Fruit fly (Drosophila melanogaster) whole organism, embryonic: ENCODE results near the gene Osi20.
A peak's percentile ranks its signal among the peaks of the same experiment; 100 is the strongest.

Source experiments
- Adf1 ChIP-seq: fragments of 200-800 bp; sonication (Bioruptor generic); IDR thresholded peaks from 2 replicates; pipeline ENCODE4 v1.3.6; 2022; ENCODE audit warnings: missing biosample characterization, missing genetic modification characterization
- Bgb ChIP-seq: fragments of 200-800 bp; sonication (Bioruptor generic); IDR thresholded peaks from 2 replicates; pipeline ENCODE4 v1.3.6; 2022; ENCODE audit warnings: missing biosample characterization, missing genetic modification characterization; ENCODE audit not compliant: partially characterized antibody
- CG10979 ChIP-seq: fragments of 200-800 bp; sonication (Bioruptor generic); optimal IDR thresholded peaks from 2 replicates; lab custom pipeline; 2018; ENCODE audit warnings: missing biosample characterization, mild to moderate bottlenecking, missing genetic modification characterization, moderate library complexity
- CG13287 ChIP-seq: fragments of 200-800 bp; sonication (Bioruptor generic); IDR thresholded peaks from 2 replicates; pipeline ENCODE4 v1.3.6; 2022; ENCODE audit warnings: missing biosample characterization, missing genetic modification characterization; ENCODE audit not compliant: partially characterized antibody
- CG17186 ChIP-seq: fragments of 200-800 bp; sonication (Bioruptor generic); optimal IDR thresholded peaks from 3 replicates; lab custom pipeline; 2017; ENCODE audit warnings: missing biosample characterization, missing genetic modification reagents, missing genetic modification characterization
- CG17328 ChIP-seq: fragments of 200-800 bp; sonication (Bioruptor generic); IDR thresholded peaks from 2 replicates; pipeline ENCODE4 v1.3.6; 2022; ENCODE audit warnings: missing biosample characterization, missing genetic modification characterization
- CG18599 ChIP-seq: fragments of 200-800 bp; sonication (Bioruptor generic); optimal IDR thresholded peaks from 3 replicates; lab custom pipeline; 2017; ENCODE audit warnings: missing biosample characterization, missing genetic modification characterization, mild to moderate bottlenecking, moderate library complexity, missing genetic modification reagents
- CG34224 ChIP-seq: fragments of 200-800 bp; sonication (Bioruptor generic); IDR thresholded peaks from 3 replicates; pipeline ENCODE4 v1.3.6; 2022; ENCODE audit warnings: missing biosample characterization, missing genetic modification characterization; ENCODE audit not compliant: partially characterized antibody
- CG34422 ChIP-seq: fragments of 200-800 bp; sonication (Bioruptor generic); IDR thresholded peaks from 3 replicates; pipeline ENCODE4 v1.3.6; 2022; ENCODE audit warnings: missing biosample characterization, missing genetic modification characterization
- CG42726 ChIP-seq: fragments of 200-800 bp; sonication (Bioruptor generic); IDR thresholded peaks from 2 replicates; pipeline ENCODE4 v1.3.6; 2022; ENCODE audit warnings: missing biosample characterization, missing genetic modification characterization; ENCODE audit not compliant: partially characterized antibody
- CG4730 ChIP-seq: fragments of 200-800 bp; sonication (Bioruptor generic); IDR thresholded peaks from 2 replicates; pipeline ENCODE4 v1.3.6; 2022; ENCODE audit warnings: missing biosample characterization, missing genetic modification characterization
- CG4854 ChIP-seq: fragments of 200-800 bp; sonication (Bioruptor generic); optimal IDR thresholded peaks from 2 replicates; lab custom pipeline; 2016; ENCODE audit warnings: missing biosample characterization, missing genetic modification characterization, inconsistent platforms
- CG6254 ChIP-seq: fragments of 200-800 bp; sonication (Bioruptor generic); optimal IDR thresholded peaks from 3 replicates; lab custom pipeline; 2017; ENCODE audit warnings: mild to moderate bottlenecking, missing biosample characterization, missing genetic modification reagents, missing genetic modification characterization
- CG6791 ChIP-seq: fragments of 200-800 bp; sonication (Bioruptor generic); IDR thresholded peaks from 3 replicates; pipeline ENCODE4 v1.3.6; 2022; ENCODE audit warnings: missing biosample characterization, missing genetic modification characterization; ENCODE audit not compliant: partially characterized antibody
- CG7745 ChIP-seq: fragments of 200-800 bp; sonication (Bioruptor generic); optimal IDR thresholded peaks from 2 replicates; lab custom pipeline; 2018; ENCODE audit warnings: missing biosample characterization, mild to moderate bottlenecking, missing genetic modification characterization, moderate library complexity
- CG9932 ChIP-seq: fragments of 200-800 bp; sonication (Bioruptor generic); IDR thresholded peaks from 2 replicates; pipeline ENCODE4 v1.3.6; 2022; ENCODE audit warnings: missing biosample characterization, missing genetic modification characterization
- D ChIP-seq, 2 experiments: fragments of 200-800 bp in 1 of 2; fragments of >200 bp in 1 of 2; sonication (Bioruptor generic) in 1 of 2; optimal IDR thresholded peaks; 2 replicates in 1 of 2; 3 replicates in 1 of 2; lab custom pipeline; 2017; ENCODE audit warnings: mild to moderate bottlenecking in 1 of 2, missing biosample characterization in 1 of 2, missing genetic modification characterization in 1 of 2, missing genetic modification reagents in 1 of 2
- Dll ChIP-seq: fragments of 200-800 bp; sonication (Bioruptor generic); IDR thresholded peaks from 4 replicates; pipeline ENCODE4 v1.3.6; 2022; ENCODE audit warnings: missing biosample characterization, missing genetic modification characterization; ENCODE audit not compliant: partially characterized antibody
- Doc3 ChIP-seq: fragments of 200-800 bp; sonication (Bioruptor generic); IDR thresholded peaks from 3 replicates; pipeline ENCODE4 v1.3.6; 2022; ENCODE audit warnings: missing biosample characterization, missing genetic modification characterization; ENCODE audit not compliant: partially characterized antibody
- Dp ChIP-seq: fragments of 200-800 bp; sonication (Bioruptor generic); optimal IDR thresholded peaks from 2 replicates; lab custom pipeline; 2018; ENCODE audit warnings: missing biosample characterization, mild to moderate bottlenecking, missing genetic modification characterization, moderate library complexity
- Dref ChIP-seq: fragments of 200-800 bp; sonication (Bioruptor generic); IDR thresholded peaks from 2 replicates; pipeline ENCODE4 v1.3.6; 2022; ENCODE audit warnings: missing biosample characterization, missing genetic modification characterization
- MBD-R2 ChIP-seq: fragments of 200-800 bp; sonication (Bioruptor generic); IDR thresholded peaks from 2 replicates; pipeline ENCODE4 v1.3.6; 2022; ENCODE audit warnings: missing biosample characterization, missing genetic modification characterization
- MESR4 ChIP-seq: fragments of 200-800 bp; sonication (Bioruptor generic); optimal IDR thresholded peaks from 2 replicates; lab custom pipeline; 2018; ENCODE audit warnings: missing biosample characterization, mild to moderate bottlenecking, missing genetic modification characterization, moderate library complexity
- Mad ChIP-seq: fragments of 200-800 bp; sonication (Bioruptor generic); optimal IDR thresholded peaks from 2 replicates; lab custom pipeline; 2016; ENCODE audit warnings: missing biosample characterization, missing genetic modification characterization
- Nf-YB ChIP-seq: fragments of 200-800 bp; sonication (Bioruptor generic); optimal IDR thresholded peaks from 3 replicates; lab custom pipeline; 2019; ENCODE audit warnings: missing biosample characterization, mild to moderate bottlenecking, missing genetic modification characterization, moderate library complexity
- Nf-YC ChIP-seq: fragments of 200-800 bp; optimal IDR thresholded peaks from 3 replicates; lab custom pipeline; 2019; ENCODE audit warnings: missing biosample characterization, mild to moderate bottlenecking, missing genetic modification characterization, moderate library complexity
- Opbp ChIP-seq: fragments of 200-800 bp; sonication (Bioruptor generic); IDR thresholded peaks from 3 replicates; pipeline ENCODE4 v1.3.6; 2022; ENCODE audit warnings: missing biosample characterization, missing genetic modification characterization; ENCODE audit not compliant: partially characterized antibody
- Sin3A ChIP-seq: fragments of >200 bp; optimal IDR thresholded peaks from 2 replicates; lab custom pipeline; 2018
- Sry-δ ChIP-seq: fragments of 200-800 bp; sonication (Bioruptor generic); optimal IDR thresholded peaks from 2 replicates; lab custom pipeline; 2016; ENCODE audit warnings: missing biosample characterization, missing genetic modification characterization
- Stat92E ChIP-seq, 3 experiments: fragments of >200 bp in 2 of 3; fragments of 200-800 bp in 1 of 3; sonication (Bioruptor generic) in 1 of 3; optimal IDR thresholded peaks; 2 replicates each; lab custom pipeline; 2017 to 2019; ENCODE audit warnings: missing biosample characterization in 3 of 3, missing genetic modification characterization in 3 of 3, mild to moderate bottlenecking in 1 of 3, moderate library complexity in 1 of 3
- YL-1 ChIP-seq: fragments of 200-800 bp; sonication (Bioruptor generic); optimal IDR thresholded peaks from 3 replicates; lab custom pipeline; 2017; ENCODE audit warnings: missing biosample characterization, mild to moderate bottlenecking, missing genetic modification characterization
- ab ChIP-seq: fragments of 200-800 bp; sonication (Bioruptor generic); optimal IDR thresholded peaks from 2 replicates; lab custom pipeline; 2016; ENCODE audit warnings: missing biosample characterization, missing genetic modification characterization
- ato ChIP-seq: fragments of 200-800 bp; sonication (Bioruptor generic); IDR thresholded peaks from 2 replicates; pipeline ENCODE4 v1.3.6; 2022; ENCODE audit warnings: missing biosample characterization, missing genetic modification characterization; ENCODE audit not compliant: partially characterized antibody
- cg ChIP-seq: fragments of 200-800 bp; sonication (Bioruptor generic); optimal IDR thresholded peaks from 3 replicates; lab custom pipeline; 2019; ENCODE audit warnings: missing biosample characterization, mild to moderate bottlenecking, missing genetic modification characterization, moderate library complexity
- chif ChIP-seq, 2 experiments: fragments of 200-800 bp; sonication (Bioruptor generic); optimal IDR thresholded peaks; 3 replicates each; lab custom pipeline; 2016; ENCODE audit warnings: missing biosample characterization in 2 of 2, missing genetic modification characterization in 2 of 2
- da ChIP-seq: fragments of 200-800 bp; sonication (Bioruptor generic); optimal IDR thresholded peaks from 2 replicates; lab custom pipeline; 2016; ENCODE audit warnings: missing biosample characterization, missing genetic modification characterization
- dmrt99B ChIP-seq: fragments of 200-800 bp; sonication (Bioruptor generic); optimal IDR thresholded peaks from 2 replicates; lab custom pipeline; 2018; ENCODE audit warnings: missing biosample characterization, mild to moderate bottlenecking, missing genetic modification characterization, moderate library complexity
- ems ChIP-seq: fragments of 200-800 bp; sonication (Bioruptor generic); optimal IDR thresholded peaks from 3 replicates; lab custom pipeline; 2016; ENCODE audit warnings: missing biosample characterization, missing genetic modification characterization
- eve ChIP-seq, 2 experiments: fragments of >200 bp; optimal IDR thresholded peaks; 2 replicates each; lab custom pipeline; 2017; ENCODE audit warnings: missing biosample characterization in 2 of 2, missing genetic modification characterization in 2 of 2
- gfzf ChIP-seq: fragments of 200-800 bp; sonication (Bioruptor generic); optimal IDR thresholded peaks from 2 replicates; lab custom pipeline; 2016; ENCODE audit warnings: missing biosample characterization, mild to moderate bottlenecking, missing genetic modification characterization, moderate library complexity
- mld ChIP-seq: fragments of 200-800 bp; sonication (Bioruptor generic); IDR thresholded peaks from 3 replicates; pipeline ENCODE4 v1.3.6; 2022; ENCODE audit warnings: missing biosample characterization, missing genetic modification characterization; ENCODE audit not compliant: partially characterized antibody
- odd ChIP-seq: fragments of 200-800 bp; sonication (Bioruptor generic); optimal IDR thresholded peaks from 2 replicates; lab custom pipeline; 2017; ENCODE audit warnings: missing biosample characterization, mild to moderate bottlenecking, missing genetic modification characterization
- pfk ChIP-seq: fragments of 200-800 bp; sonication (Bioruptor generic); optimal IDR thresholded peaks from 2 replicates; lab custom pipeline; 2018; ENCODE audit warnings: missing biosample characterization, mild to moderate bottlenecking, missing genetic modification characterization, moderate library complexity
- phol ChIP-seq: fragments of 200-800 bp; sonication (Bioruptor generic); optimal IDR thresholded peaks from 3 replicates; lab custom pipeline; 2018; ENCODE audit warnings: missing biosample characterization, mild to moderate bottlenecking, missing genetic modification characterization, moderate library complexity
- salm ChIP-seq: fragments of 200-800 bp; sonication (Bioruptor generic); optimal IDR thresholded peaks from 2 replicates; lab custom pipeline; 2018; ENCODE audit warnings: missing biosample characterization, mild to moderate bottlenecking, missing genetic modification characterization
- sna ChIP-seq: fragments of 200-800 bp; sonication (Bioruptor generic); IDR thresholded peaks from 2 replicates; pipeline ENCODE4 v1.3.6; 2022; ENCODE audit warnings: missing biosample characterization, missing genetic modification characterization; ENCODE audit not compliant: partially characterized antibody
- trem ChIP-seq: fragments of 200-800 bp; optimal IDR thresholded peaks from 3 replicates; lab custom pipeline; 2019; ENCODE audit warnings: missing biosample characterization, mild to moderate bottlenecking, missing genetic modification characterization, moderate library complexity
- unc-4 ChIP-seq: fragments of 200-800 bp; sonication (Bioruptor generic); IDR thresholded peaks from 2 replicates; pipeline ENCODE4 v1.3.6; 2022; ENCODE audit warnings: missing biosample characterization, missing genetic modification characterization; ENCODE audit not compliant: partially characterized antibody

Gene Osi20

DNA sequence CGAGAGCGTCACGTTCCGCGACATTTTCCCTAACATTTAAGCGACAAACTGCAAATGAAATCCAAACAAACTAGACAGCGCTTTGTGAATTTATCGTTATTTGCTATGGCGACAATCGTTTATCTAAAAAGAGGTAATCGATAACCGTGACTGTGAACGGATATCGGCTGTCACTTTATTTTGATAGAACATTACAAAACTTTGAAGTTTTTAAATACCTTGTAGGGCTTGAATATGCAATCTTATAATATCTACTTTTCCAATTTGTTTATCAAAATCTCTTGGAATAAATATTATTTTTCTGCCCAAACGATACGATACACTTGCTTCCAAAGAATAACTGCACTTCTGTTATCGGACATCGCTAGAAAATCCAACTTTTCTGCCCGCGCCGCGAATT is 40.2 kb downstream of the Osi20 start, which contains the start of the genes CG1024 and TfIIFalpha (continued):
- no peak for TF ChIP-seq D (optimal IDR thresholded peaks at IDR 0.05; lab: Kevin White, UChicago)
- no peak for TF ChIP-seq D (GFP tag; optimal IDR thresholded peaks at IDR 0.05; lab: Kevin White, UChicago)
- peak; percentile 4 for TF ChIP-seq CG10979 (tag; lab: Kevin White, UChicago)
- no peak for TF ChIP-seq CG6254 (GFP tag; lab: Kevin White, UChicago)
- TF ChIP-seq cg (GFP tag; lab: Kevin White, UChicago): peak; percentile 39
- TF ChIP-seq Opbp: peak; percentile 79
- peak; percentile 34 for TF ChIP-seq Sin3A
- no peak for TF ChIP-seq salm
- no peak for TF ChIP-seq eve (GFP tag; optimal IDR thresholded peaks at IDR 0.05; lab: Kevin White, UChicago)
- TF ChIP-seq ato (GFP tag; lab: Robert Waterston, UW): peak; percentile 88
- no peak for TF ChIP-seq dmrt99B (tag; lab: Kevin White, UChicago)
- TF ChIP-seq YL-1 (GFP tag; lab: Kevin White, UChicago): peak; percentile 44
- peak; percentile 92 for TF ChIP-seq CG13287 (GFP tag; lab: Robert Waterston, UW)
- no peak for TF ChIP-seq pfk
- TF ChIP-seq CG34224 (GFP tag; lab: Robert Waterston, UW): peak; percentile 96
- TF ChIP-seq mld: peak; percentile 87
- TF ChIP-seq sna (GFP tag; lab: Robert Waterston, UW): peak; percentile 90
- peak; percentile 86 for TF ChIP-seq Sry-δ (GFP tag; lab: Kevin White, UChicago)
- no peak for TF ChIP-seq ab (GFP tag; lab: Kevin White, UChicago)
- TF ChIP-seq da (GFP tag; lab: Kevin White, UChicago): no peak
- 0 out of 2 replicates have a peak, but pooled peaks have one; percentile 8 for TF ChIP-seq Adf1 (GFP tag; lab: Robert Waterston, UW)
- peak; percentile 73 for TF ChIP-seq MBD-R2
- no peak for TF ChIP-seq Mad
- no peak for TF ChIP-seq ems (GFP tag; lab: Kevin White, UChicago)
- TF ChIP-seq Bgb: peak; percentile 79
- TF ChIP-seq gfzf: no peak
- peak; percentile 86 for TF ChIP-seq CG6791 (GFP tag; lab: Robert Waterston, UW)
- no peak for TF ChIP-seq chif (GFP tag; optimal IDR thresholded peaks at IDR 0.05; lab: Kevin White, UChicago)
- peak; percentile 38 for TF ChIP-seq Nf-YC (tag; lab: Kevin White, UChicago)
- TF ChIP-seq CG18599: no peak
- TF ChIP-seq Stat92E (GFP tag; optimal IDR thresholded peaks at IDR 0.05; lab: Kevin White, UChicago): peak in 1 of 3 experiments; percentile 24
- no peak for TF ChIP-seq CG7745 (tag; lab: Kevin White, UChicago)
- TF ChIP-seq CG4854: no peak
- TF ChIP-seq unc-4 (GFP tag; lab: Robert Waterston, UW): peak; percentile 88
- TF ChIP-seq Doc3 (GFP tag; lab: Robert Waterston, UW): peak; percentile 92
- TF ChIP-seq CG4730: no peak
- peak; percentile 55 for TF ChIP-seq Dp (GFP tag; lab: Kevin White, UChicago)
- TF ChIP-seq CG17328 (GFP tag; lab: Robert Waterston, UW): no peak
- TF ChIP-seq odd (GFP tag; lab: Kevin White, UChicago): no peak
- TF ChIP-seq trem (tag; lab: Kevin White, UChicago): peak; percentile 70
- TF ChIP-seq CG34422 (GFP tag; lab: Robert Waterston, UW): no peak
- TF ChIP-seq phol (tag; lab: Kevin White, UChicago): peak; percentile 50
- TF ChIP-seq CG42726 (GFP tag; lab: Robert Waterston, UW): peak; percentile 4; the same call in 1 of the 2 replicates
- peak; percentile 25 for TF ChIP-seq CG17186 (GFP tag; lab: Kevin White, UChicago)
- peak; percentile 8 for TF ChIP-seq MESR4 (GFP tag; lab: Kevin White, UChicago)
- peak; percentile 95 for TF ChIP-seq Dll
- no peak for TF ChIP-seq CG9932 (GFP tag; lab: Robert Waterston, UW)
- no peak for TF ChIP-seq Nf-YB (GFP tag; lab: Kevin White, UChicago)
- TF ChIP-seq Dref: peak; percentile 78
